Worm (Caenorhabditis elegans): ENCODE measurements around the gene aakg-1.

Gene aakg-1

ce11 chrIII:12608220-12608958 is 33.2 kb upstream of the aakg-1 start, which contains the start of gene epc-1:
Gene epc-1, minus strand, starts transcription at chrIII:12608586.
- TF ChIP-seq nhr-76 (tag; optimal IDR thresholded peaks at IDR 0.05) (no peak), ham-2 (GFP tag; optimal IDR thresholded peaks at IDR 0.05) (peak; percentile 68), zip-8 (tag; optimal IDR thresholded peaks at IDR 0.05) (no peak), drap-1 (GFP tag; optimal IDR thresholded peaks at IDR 0.05) (peak; percentile 82), lin-13 (tag; optimal IDR thresholded peaks at IDR 0.05) (peak; percentile 94), mls-2 (tag; optimal IDR thresholded peaks at IDR 0.05) (peak; percentile 90), sem-2 (GFP tag; optimal IDR thresholded peaks at IDR 0.05) (no peak), cnd-1 (tag; optimal IDR thresholded peaks at IDR 0.05) (peak; percentile 66), nhr-2 (tag; optimal IDR thresholded peaks at IDR 0.05) (no peak), nhr-237 (tag; optimal IDR thresholded peaks at IDR 0.05) (peak; percentile 66), ces-1 (GFP tag; optimal IDR thresholded peaks at IDR 0.05) (peak; percentile 63), elt-3 (tag; optimal IDR thresholded peaks at IDR 0.05) (no peak), ceh-83 (GFP tag; optimal IDR thresholded peaks at IDR 0.05) (peak; percentile 67), lsy-2 (tag; optimal IDR thresholded peaks at IDR 0.05) (peak; percentile 67), unc-62 (GFP tag; optimal IDR thresholded peaks at IDR 0.05) (peak; percentile 50), nhr-28 (tag; optimal IDR thresholded peaks at IDR 0.05) (no peak), snpc-4 (tag; optimal IDR thresholded peaks at IDR 0.05) (no peak), flh-1 (GFP tag; optimal IDR thresholded peaks at IDR 0.05) (no peak), bed-3 (GFP tag; optimal IDR thresholded peaks at IDR 0.05) (peak; percentile 15), M03D4.4 (tag; optimal IDR thresholded peaks at IDR 0.05) (peak; percentile 46), ceh-43 (GFP tag; optimal IDR thresholded peaks at IDR 0.05) (no peak), unc-120 (tag; optimal IDR thresholded peaks at IDR 0.05; ENCODE audit: poor library complexity, severe bottlenecking) (peak; percentile 51), nhr-12 (tag; optimal IDR thresholded peaks at IDR 0.05) (no peak), ceh-39 (tag; optimal IDR thresholded peaks at IDR 0.05) (peak; percentile 98), mab-5 (tag; optimal IDR thresholded peaks at IDR 0.05) (no peak), tbx-8 (GFP tag; optimal IDR thresholded peaks at IDR 0.05) (no peak), sptf-1 (tag; optimal IDR thresholded peaks at IDR 0.05) (peak; percentile 84), ztf-11 (tag; optimal IDR thresholded peaks at IDR 0.05) (peak; percentile 74), blmp-1 (tag; optimal IDR thresholded peaks at IDR 0.05) (no peak), elt-1 (tag; optimal IDR thresholded peaks at IDR 0.05; ENCODE audit: borderline replicate concordance, insufficient read depth) (no peak), lin-32 (GFP tag; optimal IDR thresholded peaks at IDR 0.05) (peak; percentile 26), hlh-1 (tag; optimal IDR thresholded peaks at IDR 0.05) (peak; percentile 59), mep-1 (tag; optimal IDR thresholded peaks at IDR 0.05) (peak; percentile 67), pha-4 (tag; optimal IDR thresholded peaks at IDR 0.05) (peak; percentile 88), unc-39 (tag; optimal IDR thresholded peaks at IDR 0.05) (no peak)

- TF ChIP-seq zip-8 (tag; optimal IDR thresholded peaks at IDR 0.05) (peak; percentile 21), nhr-2 (tag; optimal IDR thresholded peaks at IDR 0.05) (peak; percentile 68), ceh-83 (GFP tag; optimal IDR thresholded peaks at IDR 0.05) (no peak)
Measured at ce11 chrIII:12607302-12607701, 32.1 kb upstream of the aakg-1 start.

ce11 chrIII:12606175-12606574 is 31.0 kb upstream of the aakg-1 start:
- TF ChIP-seq nhr-12 (tag; optimal IDR thresholded peaks at IDR 0.05) (no peak), ztf-11 (tag; optimal IDR thresholded peaks at IDR 0.05) (no peak), sptf-1 (tag; optimal IDR thresholded peaks at IDR 0.05) (no peak), ces-1 (GFP tag; optimal IDR thresholded peaks at IDR 0.05) (no peak), elt-1 (tag; optimal IDR thresholded peaks at IDR 0.05; ENCODE audit: borderline replicate concordance, insufficient read depth) (no peak), zip-8 (tag; optimal IDR thresholded peaks at IDR 0.05) (no peak), ceh-39 (tag; optimal IDR thresholded peaks at IDR 0.05) (no peak), nhr-28 (tag; optimal IDR thresholded peaks at IDR 0.05) (no peak), nhr-76 (tag; optimal IDR thresholded peaks at IDR 0.05) (no peak)

ce11 chrIII:12602070-12602469 is 26.9 kb upstream of the aakg-1 start:
- no peak for TF ChIP-seq ceh-43 (GFP tag; optimal IDR thresholded peaks at IDR 0.05)
- TF ChIP-seq sem-2 (GFP tag; optimal IDR thresholded peaks at IDR 0.05) = no peak
- TF ChIP-seq sptf-1 (tag; optimal IDR thresholded peaks at IDR 0.05) = peak; percentile 24
